Worm (Caenorhabditis elegans) whole organism, late embryonic: ENCODE results near the gene C06A6.4.

Source experiments
- ama-1 ChIP-seq: fragments of 150-350 bp; optimal IDR thresholded peaks from 2 replicates; lab custom pipeline; 2014
- ceh-31 ChIP-seq: sonication (generic microtip); optimal IDR thresholded peaks from 2 replicates; lab custom pipeline; 2016; ENCODE audit warnings: missing genetic modification characterization, missing compliant biosample characterization
- ets-4 ChIP-seq: sonication (generic microtip); optimal IDR thresholded peaks from 2 replicates; lab custom pipeline; 2016; ENCODE audit warnings: missing genetic modification characterization, missing compliant biosample characterization
- hlh-13 ChIP-seq: fragments of 200-800 bp; sonication (Bioruptor generic); optimal IDR thresholded peaks from 2 replicates; lab custom pipeline; 2018; ENCODE audit warnings: mild to moderate bottlenecking, missing genetic modification characterization, missing compliant biosample characterization
- lin-11 ChIP-seq: fragments of 200-800 bp; sonication (Bioruptor generic); optimal IDR thresholded peaks from 2 replicates; lab custom pipeline; 2018; ENCODE audit warnings: mild to moderate bottlenecking, missing genetic modification characterization, missing compliant biosample characterization
- odd-2 ChIP-seq: sonication (generic microtip); optimal IDR thresholded peaks from 2 replicates; lab custom pipeline; 2017; ENCODE audit warnings: antibody characterized with exemption, mild to moderate bottlenecking, missing genetic modification characterization, missing compliant biosample characterization
- tbx-2 ChIP-seq: sonication (generic microtip); optimal IDR thresholded peaks from 2 replicates; lab custom pipeline; 2016; ENCODE audit warnings: missing genetic modification characterization, missing compliant biosample characterization
- unc-86 ChIP-seq: sonication (generic microtip); optimal IDR thresholded peaks from 2 replicates; lab custom pipeline; 2016; ENCODE audit warnings: missing genetic modification characterization, missing compliant biosample characterization

ce11 chrIV:7790151-7790691 is 38.9 kb downstream of the C06A6.4 start:
- TF ChIP-seq tbx-2 (tag; lab: Kevin White, UChicago) (no peak), lin-11 (tag; lab: Kevin White, UChicago) (no peak), ets-4 (no peak), odd-2 (tag; lab: Kevin White, UChicago) (no peak), ceh-31 (tag; lab: Kevin White, UChicago) (no peak), hlh-13 (GFP tag; lab: Kevin White, UChicago) (no peak), unc-86 (no peak), ama-1 (lab: Kevin White, UChicago) (no peak)
